Fruit fly (Drosophila melanogaster) whole organism, embryonic: ENCODE measurements around the gene Send2.

ENCODE experiments used
- CG17385 ChIP-seq: fragments of 200-800 bp; sonication (Bioruptor generic); optimal IDR thresholded peaks from 3 replicates; lab custom pipeline; 2018; ENCODE audit warnings: missing biosample characterization, mild to moderate bottlenecking, missing genetic modification characterization
- CG4424 ChIP-seq: fragments of 200-800 bp; sonication (Bioruptor generic); optimal IDR thresholded peaks from 3 replicates; lab custom pipeline; 2016; ENCODE audit warnings: missing biosample characterization, missing genetic modification characterization
- Sox100B ChIP-seq: fragments of 200-800 bp; sonication (Bioruptor generic); optimal IDR thresholded peaks from 3 replicates; lab custom pipeline; 2018; ENCODE audit warnings: missing biosample characterization, mild to moderate bottlenecking, missing genetic modification characterization
- Ssrp ChIP-seq: fragments of 200-800 bp; sonication (Bioruptor generic); optimal IDR thresholded peaks from 2 replicates; lab custom pipeline; 2018; ENCODE audit warnings: missing biosample characterization, mild to moderate bottlenecking, missing genetic modification characterization, moderate library complexity
- ac ChIP-seq: fragments of 200-800 bp; sonication (Bioruptor generic); optimal IDR thresholded peaks from 3 replicates; lab custom pipeline; 2017; ENCODE audit warnings: missing biosample characterization, mild to moderate bottlenecking, missing genetic modification characterization
- dmrt11E ChIP-seq: fragments of 200-800 bp; sonication (Bioruptor generic); optimal IDR thresholded peaks from 3 replicates; lab custom pipeline; 2018; ENCODE audit warnings: missing biosample characterization, mild to moderate bottlenecking, missing genetic modification characterization, moderate library complexity
- pan ChIP-seq, 4 experiments: fragments of >200 bp in 3 of 4; fragments of 200-800 bp in 1 of 4; sonication (Bioruptor generic) in 1 of 4; optimal IDR thresholded peaks in 3 of 4; IDR thresholded peaks in 1 of 4; 2 replicates each; pipeline versions ENCODE4 v1.3.6 to Lab custom; 2017 to 2022; ENCODE audit warnings: missing biosample characterization in 2 of 4, missing genetic modification characterization in 2 of 4, mixed read lengths in 1 of 4
- vnd ChIP-seq: fragments of 200-800 bp; sonication (Bioruptor generic); IDR thresholded peaks from 3 replicates; pipeline ENCODE4 v1.3.6; 2022; ENCODE audit warnings: missing biosample characterization, missing genetic modification characterization; ENCODE audit not compliant: partially characterized antibody
- wek ChIP-seq: fragments of 200-800 bp; sonication (Bioruptor generic); optimal IDR thresholded peaks from 3 replicates; lab custom pipeline; 2018; ENCODE audit warnings: missing biosample characterization, mild to moderate bottlenecking, missing genetic modification characterization, moderate library complexity

DNA sequence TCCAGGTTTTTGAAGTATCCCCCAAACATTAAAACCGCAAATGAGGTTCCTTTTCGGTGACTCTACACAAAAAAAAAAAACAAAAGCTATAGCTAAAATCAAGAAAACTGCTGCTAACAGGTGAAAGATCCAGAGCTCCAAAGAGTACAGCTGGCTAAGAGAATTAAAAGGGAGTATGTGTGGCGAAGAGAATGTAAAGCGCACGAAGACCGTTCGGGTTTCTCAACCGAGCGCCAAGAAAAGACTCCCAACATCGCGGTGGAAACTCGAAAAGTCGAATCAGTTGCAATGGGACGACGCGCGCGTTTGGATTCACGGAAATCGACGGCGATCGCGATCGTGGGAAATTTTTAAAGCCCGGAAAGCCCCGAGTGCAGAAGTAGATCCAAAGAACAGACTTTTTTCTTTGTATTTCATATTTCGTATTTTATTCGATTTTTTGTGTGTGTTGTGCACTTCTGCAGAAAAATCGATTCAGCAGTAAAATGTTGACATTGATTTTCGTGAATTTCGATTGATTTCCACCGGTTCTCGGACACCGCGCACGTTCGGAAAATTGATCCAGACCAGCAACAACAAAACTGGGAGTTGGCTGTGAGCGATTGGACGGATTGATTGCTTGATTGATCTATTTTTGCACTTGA lies 45.6 kb downstream of the Send2 start:
- no peak for TF ChIP-seq dmrt11E (tag; lab: Kevin White, UChicago)
- no peak for TF ChIP-seq wek (GFP tag; lab: Kevin White, UChicago)
- TF ChIP-seq CG17385 (GFP tag; lab: Kevin White, UChicago), result no peak
- TF ChIP-seq pan (optimal IDR thresholded peaks at IDR 0.05; lab: Kevin White, UChicago), result no peak
- TF ChIP-seq pan (GFP tag; optimal IDR thresholded peaks at IDR 0.05 in 1 of 2, IDR thresholded peaks at IDR 0.05 in 1 of 2), result no peak
- TF ChIP-seq Sox100B (GFP tag; lab: Kevin White, UChicago), result no peak
- no peak for TF ChIP-seq CG4424 (GFP tag; lab: Kevin White, UChicago)
- no peak for TF ChIP-seq vnd (GFP tag; lab: Robert Waterston, UW)
- TF ChIP-seq ac (GFP tag; lab: Kevin White, UChicago), result no peak
- TF ChIP-seq Ssrp (tag; lab: Kevin White, UChicago), result no peak
